Worm (Caenorhabditis elegans) whole organism, young adult: ENCODE data around the gene C13C4.6.

Experiments
- F10E7.11 ChIP-seq: sonication (generic microtip); optimal IDR thresholded peaks from 2 replicates; lab custom pipeline; 2017; ENCODE audit warnings: mild to moderate bottlenecking, missing genetic modification characterization, moderate library complexity, missing compliant biosample characterization
- Y67H2A.10 ChIP-seq: fragments of 200-800 bp; sonication (Bioruptor generic); conservative IDR thresholded peaks from 2 replicates; pipeline ENCODE4 v1.3.6; 2022; ENCODE audit warnings: missing genetic modification reagents, missing genetic modification characterization, missing compliant biosample characterization
- egrh-3 ChIP-seq: fragments of 200-800 bp; sonication (Bioruptor generic); IDR thresholded peaks from 2 replicates; pipeline ENCODE4 v1.3.6; 2022; ENCODE audit warnings: missing genetic modification reagents, missing genetic modification characterization, missing compliant biosample characterization
- pha-4 ChIP-seq: fragments of 150-350 bp; sonication (generic microtip); optimal IDR thresholded peaks from 2 replicates; lab custom pipeline; 2014; ENCODE audit warnings: missing biosample characterization, missing genetic modification reagents, missing genetic modification characterization
- zim-3 ChIP-seq: sonication (generic microtip); optimal IDR thresholded peaks from 2 replicates; lab custom pipeline; 2017; ENCODE audit warnings: mild to moderate bottlenecking, missing genetic modification characterization, moderate library complexity, missing compliant biosample characterization

DNA sequence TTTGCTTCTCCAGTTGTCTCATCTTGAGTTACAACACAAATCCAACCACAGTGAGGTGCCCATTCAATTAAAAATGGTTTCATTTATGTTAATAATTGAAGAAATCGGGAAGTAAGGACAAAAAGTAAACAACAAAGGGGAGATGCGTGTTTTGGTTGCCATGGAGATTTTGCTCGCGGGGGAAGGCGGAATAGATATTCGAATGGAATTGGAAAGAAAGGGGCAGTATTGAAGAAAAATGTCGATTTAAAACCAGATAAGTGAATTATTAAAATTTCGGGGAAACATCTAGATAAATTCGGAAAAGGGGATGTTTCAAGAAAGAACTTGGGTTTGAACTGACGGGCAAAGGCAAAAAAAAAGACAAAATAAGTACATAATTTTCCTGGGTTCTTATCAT lies 29.2 kb downstream of the C13C4.6 start, which contains the start of gene che-11:
- TF ChIP-seq zim-3 (tag; lab: Kevin White, UChicago) (no peak), egrh-3 (GFP tag; lab: Robert Waterston, UW) (no peak), pha-4 (tag; lab: Kevin White, UChicago) (no peak), Y67H2A.10 (GFP tag; lab: Robert Waterston, UW) (no peak), F10E7.11 (tag; lab: Kevin White, UChicago) (no peak)
